Worm (Caenorhabditis elegans) whole organism, L4 larva: ENCODE data around the gene msp-50.
A peak's percentile ranks its signal among the peaks of the same experiment; 100 is the strongest.

ENCODE experiments used
- F10B5.3 ChIP-seq: sonication (generic microtip); optimal IDR thresholded peaks from 2 replicates; lab custom pipeline; 2016; ENCODE audit warnings: mild to moderate bottlenecking, missing genetic modification characterization, missing compliant biosample characterization
- F44E2.7 ChIP-seq: fragments of 200-800 bp; sonication (Bioruptor generic); IDR thresholded peaks from 2 replicates; pipeline ENCODE4 v2.1.2; 2022; ENCODE audit warnings: missing genetic modification characterization, missing compliant biosample characterization
- R02D3.7 ChIP-seq: fragments of 150-350 bp; sonication (generic microtip); optimal IDR thresholded peaks from 3 replicates; lab custom pipeline; 2014; ENCODE audit warnings: missing biosample characterization, missing genetic modification characterization
- T26A8.4 ChIP-seq: fragments of 200-800 bp; sonication (Bioruptor generic); IDR thresholded peaks from 2 replicates; pipeline ENCODE4 v1.3.6; 2022; ENCODE audit warnings: missing genetic modification characterization, missing compliant biosample characterization
- aha-1 ChIP-seq: fragments of 150-350 bp; peaks from one replicate; lab custom pipeline; 2014; ENCODE audit warnings: missing biosample characterization, missing genetic modification characterization
- ceh-44 ChIP-seq: fragments of 200-800 bp; sonication (Bioruptor generic); IDR thresholded peaks from 2 replicates; pipeline ENCODE4 v1.3.6; 2022; ENCODE audit warnings: missing genetic modification reagents, missing genetic modification characterization, missing compliant biosample characterization
- ctbp-1 ChIP-seq: fragments of 200-800 bp; sonication (Bioruptor generic); IDR thresholded peaks from 2 replicates; pipeline ENCODE4 v1.3.6; 2022; ENCODE audit warnings: missing genetic modification reagents, missing genetic modification characterization, missing compliant biosample characterization
- daf-12 ChIP-seq: fragments of 150-350 bp; optimal IDR thresholded peaks from 2 replicates; lab custom pipeline; 2014; ENCODE audit warnings: missing biosample characterization, missing genetic modification reagents, missing genetic modification characterization
- daf-16 ChIP-seq, 3 experiments: sonication (generic microtip); optimal IDR thresholded peaks; 2 replicates each; lab custom pipeline; 2016 to 2017; ENCODE audit warnings: missing genetic modification characterization in 3 of 3, missing genetic modification reagents in 3 of 3, mild to moderate bottlenecking in 2 of 3, missing compliant biosample characterization in 2 of 3, missing biosample characterization in 1 of 3, moderate library complexity in 1 of 3
- daf-8 ChIP-seq: fragments of 200-800 bp; sonication (Bioruptor generic); IDR thresholded peaks from 2 replicates; pipeline ENCODE4 v1.3.6; 2022; ENCODE audit warnings: missing genetic modification characterization, missing compliant biosample characterization
- dmd-6 ChIP-seq: fragments of 200-800 bp; sonication (Bioruptor generic); IDR thresholded peaks from 2 replicates; pipeline ENCODE4 v1.3.6; 2022; ENCODE audit warnings: missing genetic modification reagents, missing genetic modification characterization, missing compliant biosample characterization
- dmd-9 ChIP-seq: fragments of 200-800 bp; sonication (Bioruptor generic); IDR thresholded peaks from 2 replicates; pipeline ENCODE4 v1.3.6; 2022; ENCODE audit warnings: missing genetic modification reagents, missing genetic modification characterization, missing compliant biosample characterization
- dve-1 ChIP-seq: sonication (generic microtip); optimal IDR thresholded peaks from 2 replicates; lab custom pipeline; 2017; ENCODE audit warnings: antibody characterized with exemption, mild to moderate bottlenecking, missing genetic modification characterization, missing compliant biosample characterization; ENCODE audit not compliant: insufficient read depth
- egl-27 ChIP-seq: sonication (generic microtip); optimal IDR thresholded peaks from 3 replicates; lab custom pipeline; 2017; ENCODE audit warnings: missing biosample characterization, missing genetic modification reagents, missing genetic modification characterization
- fkh-10 ChIP-seq: fragments of 150-350 bp; optimal IDR thresholded peaks from 2 replicates; lab custom pipeline; 2014; ENCODE audit warnings: missing biosample characterization, missing genetic modification reagents, missing genetic modification characterization
- hlh-11 ChIP-seq: fragments of 200-800 bp; sonication (Bioruptor generic); optimal IDR thresholded peaks from 2 replicates; lab custom pipeline; 2018; ENCODE audit warnings: mild to moderate bottlenecking, missing genetic modification characterization, missing compliant biosample characterization
- hmg-1.1 ChIP-seq: fragments of 200-800 bp; sonication (Bioruptor generic); IDR thresholded peaks from 2 replicates; pipeline ENCODE4 v1.3.6; 2022; ENCODE audit warnings: missing genetic modification reagents, missing genetic modification characterization, missing compliant biosample characterization
- lin-15B ChIP-seq: fragments of 150-350 bp; sonication (generic microtip); optimal IDR thresholded peaks from 3 replicates; lab custom pipeline; 2014; ENCODE audit warnings: missing biosample characterization, missing genetic modification characterization
- lin-29 ChIP-seq: fragments of 200-800 bp; sonication (Bioruptor generic); IDR thresholded peaks from 2 replicates; pipeline ENCODE4 v1.3.6; 2022; ENCODE audit warnings: missing genetic modification reagents, missing genetic modification characterization, missing compliant biosample characterization
- lin-39 ChIP-seq: fragments of 150-350 bp; optimal IDR thresholded peaks from 2 replicates; lab custom pipeline; 2014; ENCODE audit warnings: missing biosample characterization, missing genetic modification reagents, missing genetic modification characterization
- lsy-2 ChIP-seq, 2 experiments: fragments of 150-350 bp in 1 of 2; sonication (generic microtip) in 1 of 2; optimal IDR thresholded peaks; 2 replicates each; lab custom pipeline; 2014 to 2017; ENCODE audit warnings: missing biosample characterization in 2 of 2, missing genetic modification characterization in 2 of 2
- madf-9 ChIP-seq: fragments of 200-800 bp; sonication (Bioruptor generic); conservative IDR thresholded peaks from 2 replicates; pipeline ENCODE4 v1.3.6; 2022; ENCODE audit warnings: missing genetic modification reagents, missing genetic modification characterization, missing compliant biosample characterization
- nhr-10 ChIP-seq: fragments of 150-350 bp; optimal IDR thresholded peaks from 2 replicates; lab custom pipeline; 2014; ENCODE audit warnings: missing biosample characterization, missing genetic modification characterization
- nhr-11 ChIP-seq: fragments of 150-350 bp; optimal IDR thresholded peaks from 2 replicates; lab custom pipeline; 2014; ENCODE audit warnings: missing biosample characterization, missing genetic modification characterization
- nhr-111 ChIP-seq: fragments of 200-800 bp; sonication (Bioruptor generic); optimal IDR thresholded peaks from 2 replicates; lab custom pipeline; 2018; ENCODE audit warnings: mild to moderate bottlenecking, missing genetic modification characterization, missing compliant biosample characterization
- nhr-28 ChIP-seq: fragments of 150-350 bp; optimal IDR thresholded peaks from 2 replicates; lab custom pipeline; 2014; ENCODE audit warnings: missing biosample characterization, missing genetic modification characterization
- nhr-41 ChIP-seq: fragments of 200-800 bp; sonication (Bioruptor generic); IDR thresholded peaks from 2 replicates; pipeline ENCODE4 v1.3.6; 2022; ENCODE audit warnings: missing genetic modification reagents, missing genetic modification characterization, missing compliant biosample characterization
- nhr-6 ChIP-seq: fragments of 150-350 bp; optimal IDR thresholded peaks from 2 replicates; lab custom pipeline; 2014; ENCODE audit warnings: missing biosample characterization, missing genetic modification characterization
- nhr-76 ChIP-seq: fragments of 150-350 bp; optimal IDR thresholded peaks from 2 replicates; lab custom pipeline; 2014; ENCODE audit warnings: missing biosample characterization, missing genetic modification characterization
- pqm-1 ChIP-seq: sonication (generic microtip); optimal IDR thresholded peaks from 2 replicates; lab custom pipeline; 2017; ENCODE audit warnings: missing biosample characterization, missing genetic modification characterization
- rbr-2 ChIP-seq: sonication (generic microtip); optimal IDR thresholded peaks from 2 replicates; lab custom pipeline; 2016; ENCODE audit warnings: missing genotype, missing genetic modification characterization, missing compliant biosample characterization
- set-16 ChIP-seq: fragments of 200-800 bp; sonication (Bioruptor generic); IDR thresholded peaks from 2 replicates; pipeline ENCODE4 v1.3.6; 2022; ENCODE audit warnings: missing genetic modification reagents, missing genetic modification characterization, missing compliant biosample characterization
- skn-1 ChIP-seq: fragments of 150-350 bp; optimal IDR thresholded peaks from 2 replicates; lab custom pipeline; 2014; ENCODE audit warnings: missing biosample characterization, missing genetic modification characterization
- spr-1 ChIP-seq: sonication (generic microtip); optimal IDR thresholded peaks from 2 replicates; lab custom pipeline; 2016; ENCODE audit warnings: mild to moderate bottlenecking, missing genetic modification characterization, missing compliant biosample characterization
- spr-3 ChIP-seq: fragments of 200-800 bp; sonication (Bioruptor generic); optimal IDR thresholded peaks from 2 replicates; lab custom pipeline; 2018; ENCODE audit warnings: mild to moderate bottlenecking, missing genetic modification characterization, missing compliant biosample characterization
- tag-97 ChIP-seq: fragments of 200-800 bp; sonication (Bioruptor generic); IDR thresholded peaks from 2 replicates; pipeline ENCODE4 v1.3.6; 2022; ENCODE audit warnings: missing genetic modification characterization, missing compliant biosample characterization
- unc-62 ChIP-seq, 3 experiments: fragments of 150-350 bp in 1 of 3; sonication (generic microtip); optimal IDR thresholded peaks in 2 of 3; peaks in 1 of 3; 1 replicate in 1 of 3; 2 replicates in 2 of 3; lab custom pipeline; 2014 to 2017; ENCODE audit warnings: missing biosample characterization in 3 of 3, missing genetic modification characterization in 3 of 3, missing genetic modification reagents in 3 of 3, missing genotype in 1 of 3
- zfp-3 ChIP-seq: fragments of 200-800 bp; sonication (Bioruptor generic); conservative IDR thresholded peaks from 2 replicates; pipeline ENCODE4 v1.3.6; 2022; ENCODE audit warnings: missing genetic modification reagents, missing genetic modification characterization, missing compliant biosample characterization
- zip-11 ChIP-seq: fragments of 200-800 bp; sonication (Bioruptor generic); IDR thresholded peaks from 2 replicates; pipeline ENCODE4 v1.3.6; 2022; ENCODE audit warnings: missing genetic modification characterization, missing compliant biosample characterization
- zip-2 ChIP-seq: fragments of 150-350 bp; optimal IDR thresholded peaks from 2 replicates; lab custom pipeline; 2014; ENCODE audit warnings: missing biosample characterization, missing genetic modification characterization
- ztf-7 ChIP-seq: fragments of 150-350 bp; optimal IDR thresholded peaks from 2 replicates; lab custom pipeline; 2014; ENCODE audit warnings: missing biosample characterization, missing genetic modification characterization

Gene msp-50

ce11 chrII:5227768-5228167 is 28.2 kb downstream of the msp-50 start (continued):
- TF ChIP-seq unc-62 (GFP tag; optimal IDR thresholded peaks at IDR 0.05 in 1 of 2; lab: Kevin White, UChicago) (peak in 1 of 2 experiments; percentile 42), unc-62 (tag; optimal IDR thresholded peaks at IDR 0.05; lab: Kevin White, UChicago) (no peak), R02D3.7 (tag; lab: Kevin White, UChicago) (no peak), aha-1 (tag; lab: Kevin White, UChicago) (peak; percentile 84), daf-12 (tag; lab: Kevin White, UChicago) (no peak), hlh-11 (tag; lab: Kevin White, UChicago) (peak; percentile 77), spr-1 (tag; lab: Kevin White, UChicago) (no peak)

DNA sequence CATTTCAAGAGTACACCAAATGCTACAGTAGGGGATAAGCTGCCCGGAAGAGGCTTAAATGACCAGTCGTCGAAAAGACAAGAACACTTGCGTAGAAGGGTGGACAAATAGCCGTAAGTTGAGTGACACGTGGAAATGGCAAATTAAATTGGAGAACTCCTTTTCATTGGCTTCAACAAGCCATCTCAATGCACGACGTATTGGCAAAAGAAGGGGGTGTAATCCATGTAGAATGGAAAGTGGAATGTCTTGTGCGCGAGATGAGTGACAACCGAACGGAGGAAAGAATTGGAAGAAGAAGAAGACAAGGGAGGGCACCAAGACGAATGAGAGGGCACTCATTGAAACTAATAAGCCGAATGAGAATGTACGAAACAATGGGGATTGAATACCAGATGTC is 29.1 kb downstream of the msp-50 start:
- TF ChIP-seq lsy-2 (tag; optimal IDR thresholded peaks at IDR 0.05; lab: Kevin White, UChicago) (no peak), zfp-3 (GFP tag; lab: Robert Waterston, UW) (no peak), daf-12 (tag; lab: Kevin White, UChicago) (no peak), T26A8.4 (no peak), lin-29 (no peak), daf-8 (GFP tag; lab: Robert Waterston, UW) (no peak), unc-62 (GFP tag; optimal IDR thresholded peaks at IDR 0.05 in 1 of 2; lab: Kevin White, UChicago) (peak in 1 of 2 experiments; percentile 13), unc-62 (tag; optimal IDR thresholded peaks at IDR 0.05; lab: Kevin White, UChicago) (no peak)

ce11 chrII:5229596-5229995 is 30.0 kb downstream of the msp-50 start, which contains the start of gene EGAP2.2:
Gene EGAP2.2 (plus strand): TSS chrII:5229896.
- TF ChIP-seq F10B5.3: no peak
- TF ChIP-seq egl-27 (tag; lab: Kevin White, UChicago): no peak
- no peak for TF ChIP-seq F44E2.7 (GFP tag; lab: Robert Waterston, UW)
- TF ChIP-seq nhr-76 (tag; lab: Kevin White, UChicago): no peak
- TF ChIP-seq nhr-11 (tag; lab: Kevin White, UChicago): no peak
- TF ChIP-seq zip-11 (GFP tag; lab: Robert Waterston, UW): no peak
- TF ChIP-seq skn-1 (tag; lab: Kevin White, UChicago): no peak

- TF ChIP-seq nhr-111 (GFP tag; lab: Kevin White, UChicago): no peak
- no peak for TF ChIP-seq nhr-41 (GFP tag; lab: Robert Waterston, UW)
- no peak for TF ChIP-seq set-16 (GFP tag; lab: Robert Waterston, UW)
- no peak for TF ChIP-seq fkh-10 (GFP tag; lab: Kevin White, UChicago)
Observed at ce11 chrII:5231111-5231510, 31.5 kb downstream of the msp-50 start, which contains the start of gene EGAP2.1. Gene EGAP2.1 (plus strand): TSS chrII:5231411.

- TF ChIP-seq ctbp-1 (no peak), spr-3 (GFP tag; lab: Kevin White, UChicago) (no peak), dve-1 (tag; lab: Kevin White, UChicago) (peak; percentile 2), ztf-7 (no peak), lin-39 (tag; lab: Kevin White, UChicago) (no peak), T26A8.4 (no peak), madf-9 (GFP tag; lab: Robert Waterston, UW) (no peak), lin-15B (tag; lab: Kevin White, UChicago) (no peak), dmd-6 (GFP tag; lab: Robert Waterston, UW) (0 out of 2 replicates have a peak, but pooled peaks have one; percentile 7), daf-12 (tag; lab: Kevin White, UChicago) (no peak), ceh-44 (GFP tag; lab: Robert Waterston, UW) (no peak), daf-16 (GFP tag; optimal IDR thresholded peaks at IDR 0.05; lab: Kevin White, UChicago) (no peak), daf-16 (tag; optimal IDR thresholded peaks at IDR 0.05; lab: Kevin White, UChicago) (peak; percentile 10), set-16 (GFP tag; lab: Robert Waterston, UW) (no peak), nhr-6 (tag; lab: Kevin White, UChicago) (no peak), rbr-2 (tag; lab: Kevin White, UChicago) (no peak), pqm-1 (peak; percentile 41), dmd-9 (GFP tag; lab: Robert Waterston, UW) (no peak), nhr-11 (tag; lab: Kevin White, UChicago) (no peak), zip-2 (tag; lab: Kevin White, UChicago) (no peak), hmg-1.1 (GFP tag; lab: Robert Waterston, UW) (no peak), tag-97 (GFP tag; lab: Robert Waterston, UW) (no peak), nhr-10 (tag; lab: Kevin White, UChicago) (no peak), hlh-11 (tag; lab: Kevin White, UChicago) (peak; percentile 30), nhr-28 (tag; lab: Kevin White, UChicago) (peak; percentile 14), zip-11 (GFP tag; lab: Robert Waterston, UW) (no peak)
Observed at ce11 chrII:5234728-5235127, 35.1 kb downstream of the msp-50 start.
